Fruit fly (Drosophila melanogaster) whole organism, embryonic: ENCODE measurements around the gene CG17652.

ENCODE experiments used
- CG10147 ChIP-seq: fragments of 200-800 bp; sonication (Bioruptor generic); optimal IDR thresholded peaks from 2 replicates; lab custom pipeline; 2019; ENCODE audit warnings: missing biosample characterization, mild to moderate bottlenecking, missing genetic modification characterization, moderate library complexity
- CG10321 ChIP-seq: fragments of 200-800 bp; sonication (Bioruptor generic); IDR thresholded peaks from 2 replicates; pipeline ENCODE4 v1.3.6; 2022; ENCODE audit warnings: missing biosample characterization, missing genetic modification characterization
- CG11723 ChIP-seq: fragments of 200-800 bp; sonication (Bioruptor generic); optimal IDR thresholded peaks from 2 replicates; lab custom pipeline; 2017; ENCODE audit warnings: missing biosample characterization, mild to moderate bottlenecking, missing genetic modification characterization
- CG12104 ChIP-seq: fragments of 200-800 bp; sonication (Bioruptor generic); optimal IDR thresholded peaks from 3 replicates; lab custom pipeline; 2016; ENCODE audit warnings: missing biosample characterization, missing genetic modification characterization
- CG12391 ChIP-seq: fragments of 200-800 bp; sonication (Bioruptor generic); optimal IDR thresholded peaks from 3 replicates; lab custom pipeline; 2018; ENCODE audit warnings: missing biosample characterization, mild to moderate bottlenecking, missing genetic modification characterization, moderate library complexity
- CG14441 ChIP-seq: fragments of 200-800 bp; sonication (Bioruptor generic); IDR thresholded peaks from 2 replicates; pipeline ENCODE4 v1.3.6; 2022; ENCODE audit warnings: missing biosample characterization, missing genetic modification characterization
- CG14860 ChIP-seq: fragments of 200-800 bp; sonication (Bioruptor generic); IDR thresholded peaks from 3 replicates; pipeline ENCODE4 v1.3.6; 2022; ENCODE audit warnings: missing biosample characterization, missing genetic modification characterization; ENCODE audit not compliant: partially characterized antibody
- CG1602 ChIP-seq: fragments of 200-800 bp; sonication (Bioruptor generic); optimal IDR thresholded peaks from 3 replicates; lab custom pipeline; 2016; ENCODE audit warnings: missing biosample characterization, missing genetic modification characterization
- CG16813 ChIP-seq: fragments of 200-800 bp; sonication (Bioruptor generic); IDR thresholded peaks from 3 replicates; pipeline ENCODE4 v1.3.6; 2022; ENCODE audit warnings: missing biosample characterization, missing genetic modification characterization; ENCODE audit not compliant: partially characterized antibody
- CG17186 ChIP-seq: fragments of 200-800 bp; sonication (Bioruptor generic); optimal IDR thresholded peaks from 3 replicates; lab custom pipeline; 2017; ENCODE audit warnings: missing biosample characterization, missing genetic modification reagents, missing genetic modification characterization
- CG17328 ChIP-seq: fragments of 200-800 bp; sonication (Bioruptor generic); IDR thresholded peaks from 2 replicates; pipeline ENCODE4 v1.3.6; 2022; ENCODE audit warnings: missing biosample characterization, missing genetic modification characterization
- CG2116 ChIP-seq: fragments of 200-800 bp; sonication (Bioruptor generic); optimal IDR thresholded peaks from 3 replicates; lab custom pipeline; 2018; ENCODE audit warnings: missing biosample characterization, mild to moderate bottlenecking, missing genetic modification characterization
- CG2129 ChIP-seq: fragments of 200-800 bp; sonication (Bioruptor generic); IDR thresholded peaks from 2 replicates; pipeline ENCODE4 v1.3.6; 2022; ENCODE audit warnings: missing biosample characterization, missing genetic modification characterization; ENCODE audit not compliant: partially characterized antibody
- CG2875 ChIP-seq: fragments of 200-800 bp; sonication (Bioruptor generic); optimal IDR thresholded peaks from 2 replicates; lab custom pipeline; 2017; ENCODE audit warnings: missing biosample characterization, mild to moderate bottlenecking, missing genetic modification characterization, missing genetic modification reagents
- CG31365 ChIP-seq: fragments of 200-800 bp; sonication (Bioruptor generic); optimal IDR thresholded peaks from 2 replicates; lab custom pipeline; 2018; ENCODE audit warnings: missing biosample characterization, mild to moderate bottlenecking, missing genetic modification characterization
- CG33213 ChIP-seq: fragments of 200-800 bp; sonication (Bioruptor generic); optimal IDR thresholded peaks from 3 replicates; lab custom pipeline; 2016; ENCODE audit warnings: missing biosample characterization, missing genetic modification characterization
- CG3995 ChIP-seq: fragments of 200-800 bp; sonication (Bioruptor generic); optimal IDR thresholded peaks from 3 replicates; lab custom pipeline; 2016; ENCODE audit warnings: missing biosample characterization, missing genetic modification characterization
- CG42726 ChIP-seq: fragments of 200-800 bp; sonication (Bioruptor generic); IDR thresholded peaks from 2 replicates; pipeline ENCODE4 v1.3.6; 2022; ENCODE audit warnings: missing biosample characterization, missing genetic modification characterization; ENCODE audit not compliant: partially characterized antibody
- CG4707 ChIP-seq: fragments of 200-800 bp; sonication (Bioruptor generic); optimal IDR thresholded peaks from 2 replicates; lab custom pipeline; 2018; ENCODE audit warnings: missing biosample characterization, mild to moderate bottlenecking, missing genetic modification characterization, moderate library complexity
- CG4854 ChIP-seq: fragments of 200-800 bp; sonication (Bioruptor generic); optimal IDR thresholded peaks from 2 replicates; lab custom pipeline; 2016; ENCODE audit warnings: missing biosample characterization, missing genetic modification characterization, inconsistent platforms
- CG8924 ChIP-seq: fragments of 200-800 bp; optimal IDR thresholded peaks from 3 replicates; lab custom pipeline; 2019; ENCODE audit warnings: missing biosample characterization, mild to moderate bottlenecking, missing genetic modification characterization, moderate library complexity
- CG9797 ChIP-seq: fragments of 200-800 bp; sonication (Bioruptor generic); optimal IDR thresholded peaks from 3 replicates; lab custom pipeline; 2018; ENCODE audit warnings: missing biosample characterization, mild to moderate bottlenecking, missing genetic modification characterization
- Dfd ChIP-seq, 2 experiments: fragments of >200 bp; optimal IDR thresholded peaks; 2 replicates each; lab custom pipeline; 2017; ENCODE audit warnings: missing biosample characterization in 2 of 2, missing genetic modification characterization in 2 of 2
- Dip3 ChIP-seq: fragments of 200-800 bp; sonication (Bioruptor generic); optimal IDR thresholded peaks from 3 replicates; lab custom pipeline; 2016; ENCODE audit warnings: missing biosample characterization, missing genetic modification characterization
- Dll ChIP-seq: fragments of 200-800 bp; sonication (Bioruptor generic); IDR thresholded peaks from 4 replicates; pipeline ENCODE4 v1.3.6; 2022; ENCODE audit warnings: missing biosample characterization, missing genetic modification characterization; ENCODE audit not compliant: partially characterized antibody
- Fer2 ChIP-seq: fragments of 200-800 bp; sonication (Bioruptor generic); optimal IDR thresholded peaks from 2 replicates; lab custom pipeline; 2018; ENCODE audit warnings: missing biosample characterization, mild to moderate bottlenecking, missing genetic modification characterization, moderate library complexity
- HLH4C ChIP-seq: fragments of 200-800 bp; sonication (Bioruptor generic); IDR thresholded peaks from 3 replicates; pipeline ENCODE4 v1.3.6; 2022; ENCODE audit warnings: missing biosample characterization, missing genetic modification characterization; ENCODE audit not compliant: partially characterized antibody
- MTF-1 ChIP-seq: fragments of 200-800 bp; sonication (Bioruptor generic); optimal IDR thresholded peaks from 2 replicates; lab custom pipeline; 2018; ENCODE audit warnings: missing biosample characterization, mild to moderate bottlenecking, missing genetic modification characterization, borderline replicate concordance
- Poxn ChIP-seq: fragments of 200-800 bp; sonication (Bioruptor generic); IDR thresholded peaks from 2 replicates; pipeline ENCODE4 v1.3.6; 2022; ENCODE audit warnings: missing biosample characterization, missing genetic modification characterization
- Xbp1 ChIP-seq: fragments of 200-800 bp; sonication (Bioruptor generic); optimal IDR thresholded peaks from 3 replicates; lab custom pipeline; 2016; ENCODE audit warnings: missing biosample characterization, mild to moderate bottlenecking, missing genetic modification characterization
- bowl ChIP-seq: fragments of 200-800 bp; sonication (Bioruptor generic); IDR thresholded peaks from 2 replicates; pipeline ENCODE4 v1.3.6; 2022; ENCODE audit warnings: missing biosample characterization, missing genetic modification characterization
- chinmo ChIP-seq: fragments of 200-800 bp; sonication (Bioruptor generic); IDR thresholded peaks from 4 replicates; pipeline ENCODE4 v1.3.6; 2022; ENCODE audit warnings: missing biosample characterization, missing genetic modification characterization; ENCODE audit not compliant: partially characterized antibody
- corto ChIP-seq: fragments of 200-800 bp; sonication (Bioruptor generic); optimal IDR thresholded peaks from 2 replicates; lab custom pipeline; 2016; ENCODE audit warnings: missing biosample characterization, mild to moderate bottlenecking, missing genetic modification characterization, moderate library complexity
- danr ChIP-seq: fragments of 200-800 bp; sonication (Bioruptor generic); IDR thresholded peaks from 2 replicates; pipeline ENCODE4 v1.3.6; 2022; ENCODE audit warnings: missing biosample characterization, missing genetic modification characterization
- dmrt99B ChIP-seq: fragments of 200-800 bp; sonication (Bioruptor generic); optimal IDR thresholded peaks from 2 replicates; lab custom pipeline; 2018; ENCODE audit warnings: missing biosample characterization, mild to moderate bottlenecking, missing genetic modification characterization, moderate library complexity
- fd96Cb ChIP-seq: fragments of 200-800 bp; sonication (Bioruptor generic); optimal IDR thresholded peaks from 2 replicates; lab custom pipeline; 2018; ENCODE audit warnings: missing biosample characterization, mild to moderate bottlenecking, missing genetic modification characterization, moderate library complexity
- gcm ChIP-seq: fragments of 200-800 bp; sonication (Bioruptor generic); optimal IDR thresholded peaks from 2 replicates; lab custom pipeline; 2019; ENCODE audit warnings: missing biosample characterization, mild to moderate bottlenecking, missing genetic modification characterization, moderate library complexity
- gsb ChIP-seq: fragments of 200-800 bp; sonication (Bioruptor generic); IDR thresholded peaks from 2 replicates; pipeline ENCODE4 v1.3.6; 2022; ENCODE audit warnings: missing biosample characterization, missing genetic modification characterization
- h ChIP-seq: fragments of >200 bp; optimal IDR thresholded peaks from 2 replicates; lab custom pipeline; 2017
- hb ChIP-seq: fragments of 200-800 bp; sonication (Bioruptor generic); IDR thresholded peaks from 3 replicates; pipeline ENCODE4 v1.3.6; 2022; ENCODE audit warnings: missing biosample characterization, missing genetic modification characterization; ENCODE audit not compliant: partially characterized antibody
- kay ChIP-seq: fragments of 200-800 bp; sonication (Bioruptor generic); optimal IDR thresholded peaks from 2 replicates; lab custom pipeline; 2016; ENCODE audit warnings: missing biosample characterization, missing genetic modification characterization
- knrl ChIP-seq: fragments of 200-800 bp; sonication (Bioruptor generic); IDR thresholded peaks from 3 replicates; pipeline ENCODE4 v1.3.6; 2022; ENCODE audit warnings: missing biosample characterization, missing genetic modification characterization; ENCODE audit not compliant: partially characterized antibody
- nerfin-2 ChIP-seq: fragments of 200-800 bp; sonication (Bioruptor generic); IDR thresholded peaks from 2 replicates; pipeline ENCODE4 v1.3.6; 2022; ENCODE audit warnings: missing biosample characterization, missing genetic modification characterization; ENCODE audit not compliant: partially characterized antibody
- otp ChIP-seq: fragments of 200-800 bp; sonication (Bioruptor generic); IDR thresholded peaks from 3 replicates; pipeline ENCODE4, ENCODE4 v1.3.6; 2022; ENCODE audit warnings: missing biosample characterization, missing genetic modification characterization
- pan ChIP-seq, 4 experiments: fragments of >200 bp in 3 of 4; fragments of 200-800 bp in 1 of 4; sonication (Bioruptor generic) in 1 of 4; optimal IDR thresholded peaks in 3 of 4; IDR thresholded peaks in 1 of 4; 2 replicates each; pipeline versions ENCODE4 v1.3.6 to Lab custom; 2017 to 2022; ENCODE audit warnings: missing biosample characterization in 2 of 4, missing genetic modification characterization in 2 of 4, mixed read lengths in 1 of 4
- phol ChIP-seq: fragments of 200-800 bp; sonication (Bioruptor generic); optimal IDR thresholded peaks from 3 replicates; lab custom pipeline; 2018; ENCODE audit warnings: missing biosample characterization, mild to moderate bottlenecking, missing genetic modification characterization, moderate library complexity
- psq ChIP-seq: fragments of 200-800 bp; sonication (Bioruptor generic); optimal IDR thresholded peaks from 2 replicates; lab custom pipeline; 2017; ENCODE audit warnings: missing biosample characterization, missing genetic modification characterization
- sd ChIP-seq: fragments of 200-800 bp; sonication (Bioruptor generic); optimal IDR thresholded peaks from 3 replicates; lab custom pipeline; 2018; ENCODE audit warnings: missing biosample characterization, mild to moderate bottlenecking, missing genetic modification characterization, moderate library complexity
- tll ChIP-seq, 2 experiments: fragments of 200-800 bp in 1 of 2; fragments of >200 bp in 1 of 2; sonication (Bioruptor generic) in 1 of 2; optimal IDR thresholded peaks; 2 replicates each; lab custom pipeline; 2017 to 2019; ENCODE audit warnings: missing biosample characterization in 2 of 2, missing genetic modification characterization in 2 of 2, mild to moderate bottlenecking in 1 of 2, moderate library complexity in 1 of 2

Gene CG17652

dm6 chr2L:1704746-1705145, 27.4 kb downstream of the CG17652 start, which contains the start of gene cpb (continued):
- TF ChIP-seq CG10147 (GFP tag; lab: Kevin White, UChicago): no peak
- peak; percentile 73 for TF ChIP-seq kay (GFP tag; lab: Kevin White, UChicago)
- no peak for TF ChIP-seq CG3995 (GFP tag; lab: Kevin White, UChicago)
- peak; percentile 88 for TF ChIP-seq Dll (GFP tag; lab: Robert Waterston, UW)
- TF ChIP-seq CG4854 (GFP tag; lab: Kevin White, UChicago): no peak
- no peak for TF ChIP-seq danr (GFP tag; lab: Robert Waterston, UW)
- TF ChIP-seq knrl: peak; percentile 85
- no peak for TF ChIP-seq CG33213 (GFP tag; lab: Kevin White, UChicago)
- no peak for TF ChIP-seq sd
- TF ChIP-seq CG12104 (GFP tag; lab: Kevin White, UChicago): no peak
- no peak for TF ChIP-seq bowl (GFP tag; lab: Robert Waterston, UW)
- no peak for TF ChIP-seq Fer2 (tag; lab: Kevin White, UChicago)
- TF ChIP-seq CG1602: no peak
- TF ChIP-seq CG17186 (GFP tag; lab: Kevin White, UChicago): no peak
- TF ChIP-seq CG42726: peak; percentile 88
- peak; percentile 96; the same call in 3 of the 4 replicates for TF ChIP-seq chinmo (GFP tag; lab: Robert Waterston, UW)
- peak; percentile 89 for TF ChIP-seq hb (GFP tag; lab: Robert Waterston, UW)
- no peak for TF ChIP-seq otp (GFP tag; lab: Robert Waterston, UW)
- TF ChIP-seq CG14860: peak; percentile 86
- peak; percentile 78 for TF ChIP-seq CG2129
- TF ChIP-seq CG12391 (tag; lab: Kevin White, UChicago): no peak
- TF ChIP-seq CG2116 (GFP tag; lab: Kevin White, UChicago): peak; percentile 78
- no peak for TF ChIP-seq CG11723 (GFP tag; lab: Kevin White, UChicago)
- TF ChIP-seq MTF-1 (GFP tag; lab: Kevin White, UChicago): no peak
- TF ChIP-seq Dfd (GFP tag; optimal IDR thresholded peaks at IDR 0.05; lab: Kevin White, UChicago): no peak
- no peak for TF ChIP-seq h
- TF ChIP-seq CG17328 (GFP tag; lab: Robert Waterston, UW): no peak
- TF ChIP-seq corto (GFP tag; lab: Kevin White, UChicago): no peak
- no peak for TF ChIP-seq Poxn (GFP tag; lab: Robert Waterston, UW)
- TF ChIP-seq CG9797: peak; percentile 1
- peak; percentile 5 for TF ChIP-seq phol (tag; lab: Kevin White, UChicago)
- no peak for TF ChIP-seq CG10321
- no peak for TF ChIP-seq CG31365 (tag; lab: Kevin White, UChicago)
- no peak for TF ChIP-seq tll (GFP tag; optimal IDR thresholded peaks at IDR 0.05; lab: Kevin White, UChicago)
- TF ChIP-seq Xbp1 (GFP tag; lab: Kevin White, UChicago): no peak
- no peak for TF ChIP-seq CG14441 (GFP tag; lab: Robert Waterston, UW)
- TF ChIP-seq psq: no peak
- peak; percentile 84 for TF ChIP-seq CG16813 (GFP tag; lab: Robert Waterston, UW)
- TF ChIP-seq Dip3 (GFP tag; lab: Kevin White, UChicago): no peak
- peak; percentile 85 for TF ChIP-seq nerfin-2 (GFP tag; lab: Robert Waterston, UW)
- TF ChIP-seq CG2875 (GFP tag; lab: Kevin White, UChicago): no peak
- TF ChIP-seq gsb (GFP tag; lab: Robert Waterston, UW): no peak
- no peak for TF ChIP-seq CG4707 (GFP tag; lab: Kevin White, UChicago)
- TF ChIP-seq pan (optimal IDR thresholded peaks at IDR 0.05; lab: Kevin White, UChicago): no peak
- no peak for TF ChIP-seq pan (GFP tag; optimal IDR thresholded peaks at IDR 0.05 in 1 of 2, IDR thresholded peaks at IDR 0.05 in 1 of 2)
- no peak for TF ChIP-seq CG8924 (tag; lab: Kevin White, UChicago)
- no peak for TF ChIP-seq dmrt99B (tag; lab: Kevin White, UChicago)
- no peak for TF ChIP-seq fd96Cb
- no peak for TF ChIP-seq gcm
- peak; percentile 93 for TF ChIP-seq HLH4C
